Worm (Caenorhabditis elegans): ENCODE results near the gene K09C8.9.
A peak's percentile ranks its signal among the peaks of the same experiment; 100 is the strongest.

The K09C8.9 gene

ce11 chrX:10933308-10934014 lies 34.1 kb downstream of the K09C8.9 start:
- TF ChIP-seq C17E4.6 (GFP tag; IDR thresholded peaks at IDR 0.05) = no peak
- TF ChIP-seq lin-35 (GFP tag; optimal IDR thresholded peaks at IDR 0.05) = no peak
- no peak for TF ChIP-seq nhr-179 (tag; optimal IDR thresholded peaks at IDR 0.05)
- no peak for TF ChIP-seq lin-54 (GFP tag; optimal IDR thresholded peaks at IDR 0.05)
- no peak for TF ChIP-seq attf-5 (GFP tag; optimal IDR thresholded peaks at IDR 0.05)
- no peak for TF ChIP-seq pbrm-1 (GFP tag; IDR thresholded peaks at IDR 0.05)
- TF ChIP-seq nhr-90 (tag; optimal IDR thresholded peaks at IDR 0.05) = no peak
- no peak for TF ChIP-seq him-1 (tag; optimal IDR thresholded peaks at IDR 0.05)
- TF ChIP-seq attf-6 (GFP tag; IDR thresholded peaks at IDR 0.05) = no peak
- TF ChIP-seq nhr-27 (tag; optimal IDR thresholded peaks at IDR 0.05) = no peak
- TF ChIP-seq B0035.1 (tag; optimal IDR thresholded peaks at IDR 0.05) = no peak
- no peak for TF ChIP-seq B0019.2 (GFP tag; conservative IDR thresholded peaks at IDR 0.05)
- no peak for TF ChIP-seq fkh-3 (tag; optimal IDR thresholded peaks at IDR 0.05)

- TF ChIP-seq lag-1 (GFP tag; IDR thresholded peaks at IDR 0.05) = no peak
- no peak for TF ChIP-seq pha-4 (tag; optimal IDR thresholded peaks at IDR 0.05)
- TF ChIP-seq fkh-3 (tag; optimal IDR thresholded peaks at IDR 0.05) = no peak
- no peak for TF ChIP-seq die-1 (tag; optimal IDR thresholded peaks at IDR 0.05)
- TF ChIP-seq lin-40 (tag; optimal IDR thresholded peaks at IDR 0.05) = no peak
- TF ChIP-seq F55B11.4 (tag; optimal IDR thresholded peaks at IDR 0.05; ENCODE audit: borderline replicate concordance, insufficient read depth) = no peak
- no peak for TF ChIP-seq mel-28 (tag; optimal IDR thresholded peaks at IDR 0.05; ENCODE audit: borderline replicate concordance)
- no peak for TF ChIP-seq ceh-27 (GFP tag; optimal IDR thresholded peaks at IDR 0.05)
- no peak for TF ChIP-seq cebp-2 (GFP tag; IDR thresholded peaks at IDR 0.05)
- no peak for TF ChIP-seq atf-7 (tag; optimal IDR thresholded peaks at IDR 0.05)
- no peak for TF ChIP-seq nhr-80 (tag; optimal IDR thresholded peaks at IDR 0.05)
- TF ChIP-seq madf-6 (GFP tag; IDR thresholded peaks at IDR 0.05) = no peak
These were observed 35.5 kb downstream of the K09C8.9 start for ce11 chrX:10932087-10932486.

DNA sequence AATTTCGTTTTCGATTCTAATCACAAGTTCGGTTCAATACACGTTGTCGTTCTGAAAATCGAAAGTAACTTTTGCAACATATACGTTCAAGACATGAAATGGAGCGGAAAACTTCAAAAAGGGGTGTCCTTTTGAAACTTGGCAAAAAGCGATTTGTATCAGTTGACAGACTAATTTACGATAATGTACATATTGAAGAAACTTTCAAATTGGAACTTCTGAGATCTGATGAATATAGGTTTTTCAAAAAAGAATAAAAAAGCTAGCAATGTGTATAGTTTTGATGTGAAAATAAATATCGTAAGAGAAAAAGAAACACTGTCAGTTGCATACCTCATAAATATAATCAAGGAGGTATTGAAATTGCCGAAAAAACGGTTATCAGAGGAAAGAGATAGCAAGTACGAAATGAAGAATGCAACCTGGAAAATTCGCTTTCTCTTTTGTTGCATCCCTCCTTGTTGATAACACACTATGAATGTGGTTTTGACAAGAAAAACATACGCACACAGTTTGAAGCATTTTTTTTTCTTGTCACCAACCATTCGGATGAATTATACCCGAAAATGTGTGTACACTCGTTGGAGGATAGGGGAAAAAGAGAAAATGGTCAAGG lies 38.5 kb downstream of the K09C8.9 start, which contains the start of gene dgn-1:
dgn-1 (minus strand) TSS at position 51 of the 616 bp plus-strand sequence.
- TF ChIP-seq nhr-80 (tag; optimal IDR thresholded peaks at IDR 0.05) = peak; percentile 56
- TF ChIP-seq ztf-18 (tag; optimal IDR thresholded peaks at IDR 0.05) = no peak

ce11 chrX:10927136-10927535 lies 40.5 kb downstream of the K09C8.9 start:
- no peak for TF ChIP-seq mes-4 (tag; optimal IDR thresholded peaks at IDR 0.05)

DNA sequence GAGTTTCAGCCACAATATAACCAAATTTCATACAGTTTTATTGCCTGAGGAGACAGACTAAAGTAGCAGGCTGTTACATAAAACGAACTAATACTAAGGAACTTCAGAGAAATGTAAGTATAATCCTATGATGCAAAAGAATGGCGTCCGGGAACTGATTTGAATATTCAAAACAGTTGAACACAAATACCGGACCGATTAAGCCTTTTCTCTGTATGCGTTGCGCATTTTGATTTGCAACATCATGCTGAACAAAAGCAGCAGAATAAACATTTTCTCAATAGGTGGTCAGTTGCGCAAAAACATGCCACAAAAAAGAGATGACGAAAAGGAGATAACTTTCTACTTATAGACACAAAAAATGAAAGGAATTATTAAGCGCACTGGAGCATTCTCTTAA lies 43.6 kb downstream of the K09C8.9 start:
- TF ChIP-seq nhr-80 (tag; optimal IDR thresholded peaks at IDR 0.05) (no peak), mes-4 (tag; optimal IDR thresholded peaks at IDR 0.05) (no peak), madf-8 (GFP tag; conservative IDR thresholded peaks at IDR 0.05) (no peak), unc-130 (GFP tag; optimal IDR thresholded peaks at IDR 0.05) (no peak)

DNA sequence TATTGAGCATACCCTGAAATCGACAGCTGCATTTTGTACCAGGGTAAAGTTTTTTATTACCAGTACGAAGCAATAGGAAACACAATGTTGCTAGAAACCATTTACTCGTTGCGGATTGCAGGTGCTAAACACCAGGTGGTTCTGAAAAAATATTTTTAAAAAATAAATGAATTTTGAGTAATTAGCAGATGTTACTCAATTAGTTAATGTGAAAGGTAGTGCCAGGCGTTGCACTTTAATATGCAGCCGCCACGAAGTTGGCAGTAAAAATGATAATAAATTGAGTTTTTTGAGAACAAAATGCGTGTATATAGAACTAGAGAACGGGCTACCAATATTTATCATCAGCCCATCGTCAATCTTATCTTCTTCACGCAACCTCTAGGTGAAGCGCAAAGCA lies 48.0 kb downstream of the K09C8.9 start, which contains the start of gene nstp-9:
nstp-9 (minus strand) TSS at position 101 of the 400 bp plus-strand sequence.
- no peak for TF ChIP-seq egrh-3 (GFP tag; IDR thresholded peaks at IDR 0.05)
- TF ChIP-seq K11D2.4 (GFP tag; IDR thresholded peaks at IDR 0.05) = no peak
- no peak for TF ChIP-seq cebp-2 (GFP tag; IDR thresholded peaks at IDR 0.05)
- TF ChIP-seq bed-2 (GFP tag; IDR thresholded peaks at IDR 0.05) = no peak
- no peak for TF ChIP-seq ceh-100 (GFP tag; IDR thresholded peaks at IDR 0.05)

Measured in whole organism, young adult.